Fruit fly (Drosophila melanogaster): ENCODE results near the gene CG8112.

Gene CG8112

DNA sequence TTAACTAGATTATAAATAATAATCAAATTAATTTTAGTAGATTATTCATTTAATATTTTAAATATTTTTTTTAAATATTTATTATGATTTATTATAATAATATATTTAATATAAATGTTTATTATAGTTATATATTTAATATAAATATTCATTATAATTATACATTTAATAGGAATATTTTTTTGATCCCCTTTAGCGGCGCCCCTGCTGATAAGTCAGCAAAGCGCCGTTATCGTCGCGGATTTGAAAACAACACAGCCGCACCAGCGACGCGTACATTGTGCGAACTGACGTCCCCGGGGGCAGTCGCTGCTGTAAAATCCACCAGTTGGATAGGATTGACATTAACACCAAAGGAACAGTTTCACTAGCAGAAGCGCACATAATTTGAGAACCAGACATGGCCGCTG lies at the start of gene CG8112:
Gene CG8112, plus strand, starts transcription at position 212 of the 410 bp plus-strand sequence.
- TF ChIP-seq Myc (optimal IDR thresholded peaks at IDR 0.05), result no peak
- TF ChIP-seq psq (optimal IDR thresholded peaks at IDR 0.05), result no peak
- TF ChIP-seq h (optimal IDR thresholded peaks at IDR 0.05), result no peak
- TF ChIP-seq ttk (optimal IDR thresholded peaks at IDR 0.05), result no peak
- TF ChIP-seq insv (optimal IDR thresholded peaks at IDR 0.05), result no peak
- no peak for TF ChIP-seq Sin3A (optimal IDR thresholded peaks at IDR 0.05)

DNA sequence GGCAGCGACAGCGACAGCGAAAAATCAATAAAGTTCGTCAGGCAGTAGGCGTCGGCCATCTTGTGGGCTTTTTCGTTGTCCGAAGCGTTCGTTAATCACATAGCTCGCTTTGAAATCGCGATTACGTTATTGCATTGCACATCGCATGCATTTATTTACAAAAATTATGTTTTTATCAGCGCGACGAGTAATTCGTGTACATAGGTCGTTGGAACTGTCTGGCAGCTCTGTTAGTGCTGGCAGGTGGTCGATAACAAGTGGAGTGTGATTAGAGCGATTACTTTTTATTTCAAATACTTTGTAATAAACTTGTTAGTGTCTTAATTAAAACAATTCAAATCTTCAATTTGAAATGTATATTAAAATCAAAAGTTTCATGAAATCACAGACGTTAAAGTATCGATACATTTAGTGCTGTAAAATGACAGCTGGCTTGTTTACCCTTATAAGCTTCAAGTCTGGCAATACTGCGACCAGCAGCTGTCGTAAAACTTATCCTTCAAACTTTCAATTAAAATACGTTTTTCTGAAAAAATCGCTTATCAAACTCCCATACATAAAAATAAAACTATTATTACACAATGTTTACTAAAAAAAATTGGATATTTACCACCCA lies 49.0 kb upstream of the CG8112 start, which contains the start of gene CG8032:
Gene CG8032, plus strand, starts transcription at position 448 of the 616 bp plus-strand sequence.
- TF ChIP-seq ttk (optimal IDR thresholded peaks at IDR 0.05) (no peak), Sin3A (optimal IDR thresholded peaks at IDR 0.05) (no peak), Myc (optimal IDR thresholded peaks at IDR 0.05) (no peak), psq (optimal IDR thresholded peaks at IDR 0.05) (no peak), insv (optimal IDR thresholded peaks at IDR 0.05) (no peak), h (optimal IDR thresholded peaks at IDR 0.05) (no peak)

DNA sequence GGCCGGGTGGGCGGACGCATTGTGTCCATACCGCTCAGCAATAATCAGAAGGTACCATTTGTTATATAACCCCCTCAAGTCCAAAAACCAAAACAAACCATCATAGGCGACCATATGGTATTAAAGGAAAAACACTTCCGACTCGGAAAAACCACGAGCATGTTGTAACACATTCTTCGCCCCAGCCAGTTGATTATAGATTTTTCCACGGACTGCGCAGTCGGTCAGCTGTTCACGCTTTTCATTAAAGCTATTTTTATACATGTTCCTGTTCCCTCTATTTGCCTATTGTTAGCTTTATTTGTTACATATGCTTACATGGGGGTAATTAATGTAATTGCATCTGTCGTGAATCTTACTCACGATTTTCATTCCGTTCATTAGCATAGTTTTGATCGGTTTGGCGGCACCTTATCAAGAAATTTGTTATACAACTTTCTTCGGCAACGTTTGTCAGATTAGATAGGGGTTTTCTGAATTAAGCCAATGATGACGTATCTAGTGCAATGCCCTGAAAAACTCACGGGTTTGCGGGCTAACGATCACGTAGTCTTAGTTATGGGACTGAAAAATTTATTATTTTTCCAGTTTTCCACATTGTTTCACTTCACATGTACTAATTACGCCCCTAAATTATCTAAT lies 47.9 kb upstream of the CG8112 start:
- TF ChIP-seq Sin3A (optimal IDR thresholded peaks at IDR 0.05) (no peak), h (optimal IDR thresholded peaks at IDR 0.05) (no peak), psq (optimal IDR thresholded peaks at IDR 0.05) (no peak), insv (optimal IDR thresholded peaks at IDR 0.05) (no peak), Myc (optimal IDR thresholded peaks at IDR 0.05) (no peak)

DNA sequence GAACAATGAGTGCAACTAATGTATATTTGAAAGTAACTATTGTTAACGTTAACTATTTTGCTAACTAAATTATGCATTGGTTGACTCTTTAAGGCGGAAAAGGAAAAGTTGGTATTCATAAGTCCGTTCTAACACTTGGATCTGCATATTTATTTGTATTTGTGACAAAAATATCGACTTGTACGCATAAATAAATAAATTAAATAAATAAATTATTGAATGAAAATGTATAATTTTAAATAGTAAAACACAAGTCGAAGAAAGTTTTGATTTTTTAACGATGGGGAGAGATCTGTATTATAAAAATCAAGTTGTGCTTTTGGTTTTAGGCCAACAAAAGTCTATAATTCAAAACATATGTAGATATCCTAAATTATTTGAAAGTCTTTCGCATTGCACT lies 45.2 kb upstream of the CG8112 start, which contains the start of gene CG8036:
Gene CG8036, plus strand, starts transcription at position 301 of the 400 bp plus-strand sequence.
- TF ChIP-seq Sin3A (optimal IDR thresholded peaks at IDR 0.05) (no peak), h (optimal IDR thresholded peaks at IDR 0.05) (no peak), ttk (optimal IDR thresholded peaks at IDR 0.05) (no peak), insv (optimal IDR thresholded peaks at IDR 0.05) (no peak), psq (optimal IDR thresholded peaks at IDR 0.05) (no peak), Myc (optimal IDR thresholded peaks at IDR 0.05) (no peak)

DNA sequence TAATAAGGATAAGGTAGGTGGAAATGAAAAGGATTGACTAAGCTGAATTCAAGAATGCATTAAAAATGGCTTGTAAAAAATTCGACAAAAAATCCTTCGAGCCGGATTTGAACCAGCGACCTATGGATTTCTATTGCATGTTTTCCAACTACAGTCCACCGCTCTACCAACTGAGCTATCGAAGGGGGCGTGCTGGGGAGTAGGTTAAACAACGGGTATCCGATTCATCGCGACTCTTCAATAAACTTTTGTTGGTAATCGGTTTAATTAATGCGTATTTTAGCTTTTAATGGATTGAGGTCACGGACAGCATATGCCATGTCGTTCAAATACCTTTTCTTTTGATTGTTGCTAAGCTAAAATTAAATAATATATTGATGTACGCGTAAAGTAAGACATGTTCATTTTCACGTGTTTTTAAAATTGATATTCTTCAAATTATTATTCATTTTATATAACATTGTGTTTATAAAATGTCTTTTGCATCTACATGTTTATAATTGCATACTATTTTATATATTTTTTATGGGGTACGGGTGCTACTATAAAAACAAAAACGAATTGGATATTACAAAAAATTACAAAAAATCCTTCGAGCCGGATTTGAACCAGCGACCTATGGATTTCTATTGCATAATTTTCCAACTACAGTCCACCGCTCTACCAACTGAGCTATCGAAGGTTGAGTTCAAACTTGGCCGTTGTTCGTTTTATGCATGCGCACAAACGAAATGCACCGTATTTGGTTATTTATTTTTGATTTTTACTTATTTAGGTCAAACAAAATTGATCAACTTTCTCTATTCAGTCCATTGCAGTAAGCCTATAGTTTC lies 44.5 kb upstream of the CG8112 start:
- TF ChIP-seq Myc (optimal IDR thresholded peaks at IDR 0.05) (no peak), ttk (optimal IDR thresholded peaks at IDR 0.05) (no peak), h (optimal IDR thresholded peaks at IDR 0.05) (no peak)

DNA sequence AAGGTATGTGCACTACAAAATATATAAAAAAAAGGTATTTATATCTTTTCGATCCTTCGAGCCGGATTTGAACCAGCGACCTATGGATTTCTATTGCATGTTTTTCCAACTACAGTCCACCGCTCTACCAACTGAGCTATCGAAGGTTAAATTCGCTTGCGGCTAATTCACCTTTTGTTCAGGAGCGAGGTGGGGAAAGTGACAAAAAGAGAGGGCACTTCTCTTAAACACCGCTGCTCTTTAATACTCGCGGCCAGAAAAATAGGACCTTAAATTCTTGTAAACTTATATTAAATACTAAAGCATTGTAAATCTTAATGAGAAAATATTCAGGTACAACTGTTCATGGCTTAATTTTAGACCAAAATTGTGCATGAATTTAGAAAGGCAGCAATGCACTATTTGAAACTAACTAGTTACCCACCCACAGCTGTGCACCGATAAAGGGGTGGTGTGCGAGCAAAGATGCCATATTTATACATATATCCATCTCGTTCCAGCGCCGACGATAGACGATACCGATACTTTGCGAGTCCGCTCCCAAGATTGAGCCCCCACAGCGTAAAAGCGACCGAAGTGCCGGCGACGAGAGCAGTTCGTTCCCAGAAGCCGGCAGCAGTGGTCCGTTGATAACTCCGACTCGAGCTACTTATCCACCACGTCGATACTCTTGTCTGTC lies 43.6 kb upstream of the CG8112 start:
- TF ChIP-seq Myc (optimal IDR thresholded peaks at IDR 0.05) (no peak), psq (optimal IDR thresholded peaks at IDR 0.05) (no peak), Sin3A (optimal IDR thresholded peaks at IDR 0.05) (no peak), ttk (optimal IDR thresholded peaks at IDR 0.05) (no peak), insv (optimal IDR thresholded peaks at IDR 0.05) (no peak), h (optimal IDR thresholded peaks at IDR 0.05) (no peak)

DNA sequence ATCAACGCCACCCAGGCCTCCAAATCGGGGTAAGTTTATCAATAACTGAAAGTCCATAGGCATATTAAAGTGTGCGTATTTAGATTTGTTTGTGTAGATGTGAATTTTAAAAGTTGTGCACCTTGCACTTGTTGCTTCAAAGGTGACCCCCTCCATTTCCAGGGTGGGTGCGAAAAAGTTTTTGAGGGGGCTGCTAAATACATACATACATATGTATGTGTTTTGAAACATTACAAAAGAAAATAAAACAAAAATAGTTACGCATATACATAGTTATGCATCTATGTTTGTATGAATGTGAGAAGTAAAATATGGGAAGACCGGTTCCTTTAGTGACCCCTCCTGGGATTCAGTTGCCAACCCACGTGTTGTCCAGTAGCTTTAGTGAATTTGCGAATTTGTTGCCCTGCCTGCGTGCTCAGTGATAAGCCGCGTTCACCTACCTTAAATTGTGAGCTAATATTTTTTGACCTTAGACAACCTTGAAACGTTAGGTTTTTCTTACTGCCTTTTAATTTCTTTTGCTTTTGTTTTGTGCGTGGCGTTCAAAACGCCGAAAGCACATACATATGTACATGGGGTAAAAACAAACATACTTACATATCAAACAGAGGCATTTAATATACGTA lies 42.7 kb upstream of the CG8112 start:
- no peak for TF ChIP-seq Myc (optimal IDR thresholded peaks at IDR 0.05)
- no peak for TF ChIP-seq insv (optimal IDR thresholded peaks at IDR 0.05)
- no peak for TF ChIP-seq Sin3A (optimal IDR thresholded peaks at IDR 0.05)
- TF ChIP-seq psq (optimal IDR thresholded peaks at IDR 0.05), result no peak
- no peak for TF ChIP-seq ttk (optimal IDR thresholded peaks at IDR 0.05)
- TF ChIP-seq h (optimal IDR thresholded peaks at IDR 0.05), result no peak

DNA sequence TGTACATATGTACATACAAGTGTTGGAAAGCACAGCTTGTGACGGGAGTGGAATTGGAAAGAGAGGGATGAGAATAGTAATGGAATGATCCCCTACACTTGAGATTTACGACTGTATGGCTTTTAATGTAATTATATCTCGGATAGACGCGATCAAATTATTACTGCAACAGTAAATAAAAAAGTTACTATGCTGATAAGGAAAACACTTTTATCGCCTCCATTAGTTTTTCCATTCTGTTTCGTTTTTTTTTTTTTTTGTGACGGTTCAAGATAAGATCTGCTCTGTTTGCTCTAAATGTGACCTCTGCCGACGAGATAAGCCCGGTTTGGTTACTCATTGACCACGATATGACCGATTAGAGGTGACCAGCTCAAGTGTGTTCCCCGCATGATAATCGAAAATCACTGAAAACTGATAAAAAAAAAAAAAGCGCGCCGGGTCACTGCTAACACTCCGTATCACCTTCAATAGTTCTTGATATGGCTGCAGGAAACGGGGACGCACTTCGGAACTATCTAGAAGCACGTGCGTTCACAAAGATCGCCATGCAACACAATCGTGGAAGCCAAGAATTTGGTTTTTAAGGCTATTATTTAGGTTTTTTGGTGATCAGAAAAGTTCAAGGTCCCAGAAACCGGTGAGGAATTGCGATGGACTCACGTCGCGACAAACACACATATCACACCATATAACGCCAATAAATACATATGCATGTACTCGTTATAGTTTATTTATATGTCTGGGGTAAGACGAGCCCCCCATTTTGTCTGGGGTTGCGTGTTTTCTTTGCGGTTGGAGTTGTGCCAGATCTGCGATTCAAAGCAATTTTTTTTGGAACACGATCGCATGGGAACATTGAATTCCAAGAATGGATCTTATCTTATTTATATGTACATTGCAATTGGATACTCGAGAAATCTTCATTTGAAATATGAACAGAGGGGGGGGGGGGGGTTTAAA lies 41.9 kb upstream of the CG8112 start, which contains the start of gene p:
Gene p, minus strand, starts transcription at position 156 of the 963 bp plus-strand sequence.
- TF ChIP-seq Sin3A (optimal IDR thresholded peaks at IDR 0.05) (no peak), ttk (optimal IDR thresholded peaks at IDR 0.05) (no peak), h (optimal IDR thresholded peaks at IDR 0.05) (no peak), Myc (optimal IDR thresholded peaks at IDR 0.05) (no peak), psq (optimal IDR thresholded peaks at IDR 0.05) (no peak), insv (optimal IDR thresholded peaks at IDR 0.05) (no peak)

DNA sequence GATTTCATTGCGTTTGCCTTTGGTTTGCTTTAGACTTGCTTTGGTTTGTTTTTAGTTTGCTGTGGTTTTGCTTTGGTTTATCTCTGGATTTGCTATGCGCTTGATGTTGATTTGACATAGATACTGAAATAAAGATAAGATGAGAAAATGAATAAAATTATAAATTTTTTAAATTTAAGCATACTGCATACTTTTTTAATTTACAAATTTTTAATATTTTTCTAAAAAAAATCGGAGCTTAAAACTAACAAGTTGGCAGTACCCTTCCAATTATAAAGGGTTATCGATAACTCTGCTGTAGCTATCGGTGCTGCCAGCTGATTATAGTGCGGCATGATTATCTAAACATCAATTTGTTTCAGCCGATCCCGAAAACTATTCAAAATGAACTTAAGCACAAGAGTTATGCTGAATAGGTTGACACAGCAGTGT lies 38.9 kb upstream of the CG8112 start, which contains the start of gene mRpL19:
Gene mRpL19, plus strand, starts transcription at position 307 of the 432 bp plus-strand sequence.
- TF ChIP-seq ttk (optimal IDR thresholded peaks at IDR 0.05) (no peak), psq (optimal IDR thresholded peaks at IDR 0.05) (no peak), h (optimal IDR thresholded peaks at IDR 0.05) (no peak), insv (optimal IDR thresholded peaks at IDR 0.05) (no peak), Myc (optimal IDR thresholded peaks at IDR 0.05) (no peak), Sin3A (optimal IDR thresholded peaks at IDR 0.05) (no peak)

DNA sequence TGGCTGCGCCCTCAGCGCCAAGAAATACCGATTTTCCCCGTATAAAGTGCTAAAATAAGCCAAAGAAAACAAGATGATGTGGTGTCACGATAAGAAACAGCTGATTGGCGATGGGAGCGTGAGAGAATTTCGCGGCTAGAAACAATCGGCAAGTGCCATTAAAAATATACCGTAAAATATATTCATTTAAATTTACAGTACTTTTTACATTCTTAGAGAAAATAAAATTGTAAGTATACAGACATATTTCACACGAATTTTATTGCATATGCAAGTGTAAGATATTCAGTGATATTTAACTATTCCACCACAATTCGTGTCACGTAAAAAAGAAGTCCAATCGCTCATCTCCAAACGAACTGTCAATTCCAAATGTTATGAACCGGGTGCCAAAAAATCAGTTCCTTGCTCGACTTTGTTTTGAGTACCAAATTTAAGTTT lies 36.2 kb upstream of the CG8112 start, which contains the start of the genes Unc50, CG11755 and CG8043:
Gene Unc50, minus strand, starts transcription at position 54 of the 441 bp plus-strand sequence.
Gene CG11755, plus strand, starts transcription at position 356 of the 441 bp plus-strand sequence.
Gene CG8043, plus strand, starts transcription at position 356 of the 441 bp plus-strand sequence.
- TF ChIP-seq h (optimal IDR thresholded peaks at IDR 0.05), result no peak
- no peak for TF ChIP-seq ttk (optimal IDR thresholded peaks at IDR 0.05)
- no peak for TF ChIP-seq Myc (optimal IDR thresholded peaks at IDR 0.05)
- no peak for TF ChIP-seq insv (optimal IDR thresholded peaks at IDR 0.05)
- TF ChIP-seq psq (optimal IDR thresholded peaks at IDR 0.05), result no peak
- TF ChIP-seq Sin3A (optimal IDR thresholded peaks at IDR 0.05), result no peak

Data from Kc167 (cell line).